Worm (Caenorhabditis elegans) whole organism, L1 larva: ENCODE measurements around the gene Y94H6A.7.

Experiments used
- aha-1 ChIP-seq: fragments of 150-350 bp; optimal IDR thresholded peaks from 2 replicates; lab custom pipeline; 2014; ENCODE audit warnings: missing biosample characterization, missing genetic modification characterization
- nhr-20 ChIP-seq: sonication (generic microtip); optimal IDR thresholded peaks from 2 replicates; lab custom pipeline; 2016; ENCODE audit warnings: mild to moderate bottlenecking, missing genetic modification characterization, missing compliant biosample characterization
- pqm-1 ChIP-seq: sonication (generic microtip); optimal IDR thresholded peaks from 3 replicates; lab custom pipeline; 2017; ENCODE audit warnings: missing biosample characterization, missing genetic modification characterization

Y94H6A.7 gene

DNA sequence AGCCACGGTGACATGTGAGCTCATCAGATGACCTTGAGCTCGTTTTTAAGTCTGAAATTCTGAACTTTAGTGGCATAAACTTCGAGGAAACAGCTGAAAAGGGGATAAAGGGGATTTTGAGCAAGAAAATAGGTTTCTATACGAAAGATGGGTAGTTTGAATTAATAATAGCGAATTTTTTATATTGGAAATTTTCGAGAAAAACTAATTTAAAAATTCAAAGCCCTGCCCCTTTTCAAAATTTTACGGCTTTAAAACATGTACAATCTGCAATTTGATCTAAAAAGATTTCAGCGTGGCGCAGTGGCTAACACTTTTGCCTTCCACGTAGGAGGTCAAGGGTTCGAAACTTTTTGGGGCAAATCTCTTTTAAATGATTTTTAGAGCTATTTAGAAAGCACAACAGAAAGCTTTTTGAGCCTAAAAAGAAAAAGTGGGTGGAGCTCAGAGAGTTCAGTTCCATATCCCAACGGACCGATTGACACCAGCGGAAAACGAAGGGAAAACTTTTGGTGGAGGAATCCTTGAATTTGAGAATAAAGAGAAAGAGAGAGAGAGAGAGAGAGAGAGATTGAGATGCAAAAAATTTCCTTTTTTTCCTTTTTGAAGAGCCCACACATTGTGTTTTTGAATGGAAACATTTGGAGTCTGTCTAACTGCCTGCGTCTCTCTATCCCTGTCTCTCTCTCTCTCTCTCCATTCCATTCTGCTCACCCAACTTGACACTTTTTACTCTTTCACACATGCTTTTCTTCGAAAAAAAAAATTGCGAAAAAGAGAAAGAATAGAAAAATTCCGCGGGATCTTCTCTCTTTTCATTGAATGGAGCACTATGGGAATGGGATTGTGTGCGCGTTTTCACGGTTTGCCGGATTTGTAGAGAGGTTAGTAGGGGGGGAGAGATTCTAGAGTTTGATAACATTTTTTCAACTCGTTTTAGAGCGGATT lies 52.1 kb downstream of the Y94H6A.7 start, which contains the start of gene Y69A2AR.31 (continued):
- TF ChIP-seq pqm-1 (no peak), aha-1 (no peak), nhr-20 (no peak)
